Worm (Caenorhabditis elegans) whole organism, midembryonic: Measurements from ENCODE around the gene K01B6.4.

Experiments
- T22C8.4 ChIP-seq: fragments of 200-800 bp; sonication (Bioruptor generic); IDR thresholded peaks from 2 replicates; pipeline ENCODE4 v1.3.6; 2022; ENCODE audit warnings: missing genetic modification characterization, missing compliant biosample characterization
- cog-1 ChIP-seq: sonication (generic microtip); optimal IDR thresholded peaks from 2 replicates; lab custom pipeline; 2016; ENCODE audit warnings: missing genetic modification characterization, missing compliant biosample characterization
- flt-1 ChIP-seq: fragments of 200-800 bp; sonication (Bioruptor generic); IDR thresholded peaks from 2 replicates; pipeline ENCODE4 v1.3.6; 2022; ENCODE audit warnings: missing genetic modification characterization, missing compliant biosample characterization
- klf-2 ChIP-seq: fragments of 200-800 bp; sonication (Bioruptor generic); conservative IDR thresholded peaks from 2 replicates; pipeline ENCODE4 v1.3.6; 2022; ENCODE audit warnings: missing genetic modification reagents, missing genetic modification characterization, missing compliant biosample characterization
- med-1 ChIP-seq: sonication (generic microtip); optimal IDR thresholded peaks from 2 replicates; lab custom pipeline; 2017; ENCODE audit warnings: missing genetic modification characterization, mild to moderate bottlenecking, missing compliant biosample characterization, antibody characterized with exemption, missing genetic modification reagents; ENCODE audit not compliant: insufficient read depth
- ref-1 ChIP-seq: fragments of 200-800 bp; sonication (Bioruptor generic); conservative IDR thresholded peaks from 2 replicates; pipeline ENCODE4 v1.3.6; 2022; ENCODE audit warnings: missing genetic modification reagents, missing genetic modification characterization, missing compliant biosample characterization
- tab-1 ChIP-seq: fragments of 200-800 bp; sonication (Bioruptor generic); IDR thresholded peaks from 2 replicates; pipeline ENCODE4 v1.3.6; 2022; ENCODE audit warnings: missing genetic modification characterization, missing compliant biosample characterization
- ztf-23 ChIP-seq: fragments of 200-800 bp; sonication (Bioruptor generic); IDR thresholded peaks from 2 replicates; pipeline ENCODE4 v1.3.6; 2022; ENCODE audit warnings: missing genetic modification reagents, missing genetic modification characterization, missing compliant biosample characterization
- ztf-29 ChIP-seq: fragments of 200-800 bp; sonication (Bioruptor generic); IDR thresholded peaks from 2 replicates; pipeline ENCODE4 v1.3.6; 2022; ENCODE audit warnings: missing genetic modification reagents, missing genetic modification characterization, missing compliant biosample characterization

Gene K01B6.4

ce11 chrIII:9277803-9278202, 19.4 kb downstream of the K01B6.4 start:
- TF ChIP-seq klf-2 (GFP tag; lab: Robert Waterston, UW) (no peak), ztf-29 (GFP tag; lab: Robert Waterston, UW) (no peak), flt-1 (GFP tag; lab: Robert Waterston, UW) (no peak), T22C8.4 (GFP tag; lab: Robert Waterston, UW) (no peak), ztf-23 (no peak), cog-1 (tag; lab: Kevin White, UChicago) (no peak), med-1 (GFP tag; lab: Kevin White, UChicago) (no peak)

ce11 chrIII:9272107-9272506, 25.1 kb downstream of the K01B6.4 start:
- no peak for TF ChIP-seq T22C8.4 (GFP tag; lab: Robert Waterston, UW)
- no peak for TF ChIP-seq flt-1 (GFP tag; lab: Robert Waterston, UW)
- TF ChIP-seq klf-2 (GFP tag; lab: Robert Waterston, UW): no peak
- no peak for TF ChIP-seq cog-1 (tag; lab: Kevin White, UChicago)
- no peak for TF ChIP-seq ref-1
- TF ChIP-seq tab-1 (GFP tag; lab: Robert Waterston, UW): no peak
- no peak for TF ChIP-seq ztf-23
- no peak for TF ChIP-seq med-1 (GFP tag; lab: Kevin White, UChicago)
- TF ChIP-seq ztf-29 (GFP tag; lab: Robert Waterston, UW): no peak

ce11 chrIII:9271389-9271918, 25.8 kb downstream of the K01B6.4 start:
- no peak for TF ChIP-seq ztf-23
- TF ChIP-seq flt-1 (GFP tag; lab: Robert Waterston, UW): no peak
- no peak for TF ChIP-seq ztf-29 (GFP tag; lab: Robert Waterston, UW)
- no peak for TF ChIP-seq tab-1 (GFP tag; lab: Robert Waterston, UW)
- TF ChIP-seq klf-2 (GFP tag; lab: Robert Waterston, UW): no peak

ce11 chrIII:9270183-9270582, 27.1 kb downstream of the K01B6.4 start:
- TF ChIP-seq flt-1 (GFP tag; lab: Robert Waterston, UW) (no peak), med-1 (GFP tag; lab: Kevin White, UChicago) (no peak), tab-1 (GFP tag; lab: Robert Waterston, UW) (no peak), ztf-23 (no peak), klf-2 (GFP tag; lab: Robert Waterston, UW) (no peak), T22C8.4 (GFP tag; lab: Robert Waterston, UW) (no peak), ztf-29 (GFP tag; lab: Robert Waterston, UW) (no peak), ref-1 (no peak), cog-1 (tag; lab: Kevin White, UChicago) (no peak)

- TF ChIP-seq T22C8.4 (GFP tag; lab: Robert Waterston, UW): no peak
- no peak for TF ChIP-seq cog-1 (tag; lab: Kevin White, UChicago)
- TF ChIP-seq med-1 (GFP tag; lab: Kevin White, UChicago): no peak
- no peak for TF ChIP-seq klf-2 (GFP tag; lab: Robert Waterston, UW)
- TF ChIP-seq ztf-29 (GFP tag; lab: Robert Waterston, UW): no peak
- no peak for TF ChIP-seq ref-1
- no peak for TF ChIP-seq tab-1 (GFP tag; lab: Robert Waterston, UW)
- TF ChIP-seq flt-1 (GFP tag; lab: Robert Waterston, UW): no peak
- no peak for TF ChIP-seq ztf-23
Observed at ce11 chrIII:9269012-9269471, 28.2 kb downstream of the K01B6.4 start, which contains the start of gene clip-1. Gene clip-1 (minus strand): TSS chrIII:9269062.

- TF ChIP-seq med-1 (GFP tag; lab: Kevin White, UChicago): no peak
- TF ChIP-seq ztf-29 (GFP tag; lab: Robert Waterston, UW): no peak
- TF ChIP-seq flt-1 (GFP tag; lab: Robert Waterston, UW): no peak
- no peak for TF ChIP-seq ztf-23
- no peak for TF ChIP-seq klf-2 (GFP tag; lab: Robert Waterston, UW)
- no peak for TF ChIP-seq T22C8.4 (GFP tag; lab: Robert Waterston, UW)
- no peak for TF ChIP-seq tab-1 (GFP tag; lab: Robert Waterston, UW)
- TF ChIP-seq ref-1: no peak
- no peak for TF ChIP-seq cog-1 (tag; lab: Kevin White, UChicago)
Observed at ce11 chrIII:9258510-9258909, 38.7 kb downstream of the K01B6.4 start.

- TF ChIP-seq T22C8.4 (GFP tag; lab: Robert Waterston, UW) (no peak), ztf-23 (no peak), ref-1 (no peak), tab-1 (GFP tag; lab: Robert Waterston, UW) (no peak), med-1 (GFP tag; lab: Kevin White, UChicago) (no peak), klf-2 (GFP tag; lab: Robert Waterston, UW) (no peak), flt-1 (GFP tag; lab: Robert Waterston, UW) (no peak), ztf-29 (GFP tag; lab: Robert Waterston, UW) (no peak), cog-1 (tag; lab: Kevin White, UChicago) (no peak)
Observed at ce11 chrIII:9256961-9257360, 40.3 kb downstream of the K01B6.4 start, which contains the start of gene M01A8.1. Gene M01A8.1 (plus strand): TSS chrIII:9257261.

- TF ChIP-seq ztf-23 (no peak), ztf-29 (GFP tag; lab: Robert Waterston, UW) (no peak)
Observed at ce11 chrIII:9255801-9256200, 41.4 kb downstream of the K01B6.4 start.

ce11 chrIII:9254988-9255387, 42.3 kb downstream of the K01B6.4 start:
- no peak for TF ChIP-seq tab-1 (GFP tag; lab: Robert Waterston, UW)
- TF ChIP-seq ztf-29 (GFP tag; lab: Robert Waterston, UW): no peak
- no peak for TF ChIP-seq klf-2 (GFP tag; lab: Robert Waterston, UW)
- TF ChIP-seq ref-1: no peak
- no peak for TF ChIP-seq T22C8.4 (GFP tag; lab: Robert Waterston, UW)
- TF ChIP-seq med-1 (GFP tag; lab: Kevin White, UChicago): no peak

ce11 chrIII:9250729-9251128, 46.5 kb downstream of the K01B6.4 start, which contains the start of gene T02C1.2:
Gene T02C1.2 (plus strand): TSS chrIII:9251029.
- TF ChIP-seq tab-1 (GFP tag; lab: Robert Waterston, UW) (no peak), med-1 (GFP tag; lab: Kevin White, UChicago) (no peak), ref-1 (no peak), cog-1 (tag; lab: Kevin White, UChicago) (no peak), ztf-23 (no peak), flt-1 (GFP tag; lab: Robert Waterston, UW) (no peak), T22C8.4 (GFP tag; lab: Robert Waterston, UW) (no peak), ztf-29 (GFP tag; lab: Robert Waterston, UW) (no peak), klf-2 (GFP tag; lab: Robert Waterston, UW) (no peak)
